Worm (Caenorhabditis elegans) whole organism, L2 larva: ENCODE measurements around the gene tmc-1.
A peak's percentile ranks its signal among the peaks of the same experiment; 100 is the strongest.

Experiments
- C34F6.9 ChIP-seq: fragments of 150-350 bp; optimal IDR thresholded peaks from 2 replicates; lab custom pipeline; 2014; ENCODE audit warnings: missing biosample characterization, missing genetic modification characterization
- F13H6.1 ChIP-seq: sonication (generic microtip); optimal IDR thresholded peaks from 2 replicates; lab custom pipeline; 2016; ENCODE audit warnings: missing genetic modification characterization, missing compliant biosample characterization
- R02D3.7 ChIP-seq: fragments of 150-350 bp; optimal IDR thresholded peaks from 2 replicates; lab custom pipeline; 2014; ENCODE audit warnings: missing biosample characterization, missing genetic modification characterization
- Y55F3AM.14 ChIP-seq: fragments of 200-800 bp; sonication (Bioruptor generic); optimal IDR thresholded peaks from 2 replicates; lab custom pipeline; 2018; ENCODE audit warnings: mild to moderate bottlenecking, missing genetic modification characterization, missing compliant biosample characterization
- ZK546.5 ChIP-seq: sonication (generic microtip); optimal IDR thresholded peaks from 2 replicates; lab custom pipeline; 2017; ENCODE audit warnings: missing biosample characterization, missing genetic modification characterization
- ceh-82 ChIP-seq: fragments of 150-350 bp; optimal IDR thresholded peaks from 2 replicates; lab custom pipeline; 2014; ENCODE audit warnings: missing biosample characterization, missing genetic modification characterization
- dmd-4 ChIP-seq: sonication (generic microtip); optimal IDR thresholded peaks from 2 replicates; lab custom pipeline; 2017; ENCODE audit warnings: missing biosample characterization, missing genetic modification characterization
- egl-27 ChIP-seq: sonication (generic microtip); optimal IDR thresholded peaks from 3 replicates; lab custom pipeline; 2017; ENCODE audit warnings: missing biosample characterization, missing genetic modification reagents, missing genetic modification characterization
- elt-1 ChIP-seq: fragments of 150-350 bp; optimal IDR thresholded peaks from 2 replicates; lab custom pipeline; 2014; ENCODE audit warnings: missing biosample characterization, missing genetic modification characterization
- elt-3 ChIP-seq: sonication (generic microtip); optimal IDR thresholded peaks from 2 replicates; lab custom pipeline; 2017; ENCODE audit warnings: missing biosample characterization, missing genetic modification characterization
- fos-1 ChIP-seq: fragments of 150-350 bp; optimal IDR thresholded peaks from 2 replicates; lab custom pipeline; 2014; ENCODE audit warnings: missing biosample characterization, missing genetic modification characterization
- lin-11 ChIP-seq: fragments of 150-350 bp; sonication (generic microtip); optimal IDR thresholded peaks from 2 replicates; lab custom pipeline; 2014; ENCODE audit warnings: missing biosample characterization, missing genetic modification characterization, inconsistent platforms, mixed read lengths
- lin-13 ChIP-seq: fragments of 150-350 bp; optimal IDR thresholded peaks from 2 replicates; lab custom pipeline; 2014; ENCODE audit warnings: missing biosample characterization, missing genetic modification reagents, missing genetic modification characterization
- lin-39 ChIP-seq: fragments of 150-350 bp; optimal IDR thresholded peaks from 2 replicates; lab custom pipeline; 2014; ENCODE audit warnings: missing biosample characterization, missing genetic modification reagents, missing genetic modification characterization
- lsy-2 ChIP-seq, 2 experiments: fragments of 150-350 bp in 1 of 2; sonication (generic microtip) in 1 of 2; optimal IDR thresholded peaks; 2 replicates each; lab custom pipeline; 2014 to 2017; ENCODE audit warnings: missing biosample characterization in 2 of 2, missing genetic modification characterization in 2 of 2
- mab-5 ChIP-seq: fragments of 150-350 bp; optimal IDR thresholded peaks from 2 replicates; lab custom pipeline; 2014; ENCODE audit warnings: missing biosample characterization, missing genetic modification characterization
- mbf-1 ChIP-seq: sonication (generic microtip); optimal IDR thresholded peaks from 2 replicates; lab custom pipeline; 2017; ENCODE audit warnings: missing biosample characterization, missing genetic modification characterization
- nhr-11 ChIP-seq: fragments of 150-350 bp; optimal IDR thresholded peaks from 2 replicates; lab custom pipeline; 2014; ENCODE audit warnings: missing biosample characterization, missing genetic modification characterization
- nhr-12 ChIP-seq: fragments of 150-350 bp; optimal IDR thresholded peaks from 2 replicates; lab custom pipeline; 2014; ENCODE audit warnings: missing biosample characterization, missing genetic modification characterization
- nhr-129 ChIP-seq: fragments of 150-350 bp; optimal IDR thresholded peaks from 2 replicates; lab custom pipeline; 2014; ENCODE audit warnings: missing biosample characterization, missing genetic modification characterization
- nhr-21 ChIP-seq: fragments of 150-350 bp; optimal IDR thresholded peaks from 2 replicates; lab custom pipeline; 2014; ENCODE audit warnings: missing biosample characterization, missing genetic modification characterization
- nhr-23 ChIP-seq: fragments of 150-350 bp; optimal IDR thresholded peaks from 2 replicates; lab custom pipeline; 2014; ENCODE audit warnings: missing biosample characterization, missing genetic modification reagents, missing genetic modification characterization
- nhr-237 ChIP-seq: fragments of 150-350 bp; optimal IDR thresholded peaks from 2 replicates; lab custom pipeline; 2014; ENCODE audit warnings: missing biosample characterization, missing genetic modification characterization
- nhr-25 ChIP-seq: fragments of 150-350 bp; sonication (generic microtip); optimal IDR thresholded peaks from 3 replicates; lab custom pipeline; 2014; ENCODE audit warnings: missing biosample characterization, missing genetic modification characterization
- nhr-6 ChIP-seq: fragments of 150-350 bp; optimal IDR thresholded peaks from 2 replicates; lab custom pipeline; 2014; ENCODE audit warnings: missing biosample characterization, missing genetic modification characterization
- nhr-77 ChIP-seq: fragments of 150-350 bp; optimal IDR thresholded peaks from 2 replicates; lab custom pipeline; 2014; ENCODE audit warnings: missing biosample characterization, missing genetic modification characterization
- peb-1 ChIP-seq: fragments of 150-350 bp; optimal IDR thresholded peaks from 2 replicates; lab custom pipeline; 2014; ENCODE audit warnings: missing biosample characterization, missing genetic modification characterization
- sem-4 ChIP-seq: fragments of 150-350 bp; optimal IDR thresholded peaks from 2 replicates; lab custom pipeline; 2014; ENCODE audit warnings: missing biosample characterization, missing genetic modification reagents, missing genetic modification characterization
- skn-1 ChIP-seq: sonication (generic microtip); optimal IDR thresholded peaks from 2 replicates; lab custom pipeline; 2017; ENCODE audit warnings: missing biosample characterization, missing genetic modification characterization
- sma-3 ChIP-seq: sonication (generic microtip); optimal IDR thresholded peaks from 2 replicates; lab custom pipeline; 2016; ENCODE audit warnings: missing genetic modification reagents, missing genetic modification characterization, missing compliant biosample characterization
- sma-9 ChIP-seq, 2 experiments: fragments of 150-350 bp in 1 of 2; sonication (generic microtip) in 1 of 2; optimal IDR thresholded peaks; 2 replicates each; lab custom pipeline; 2014 to 2016; ENCODE audit warnings: missing genetic modification characterization in 2 of 2, mild to moderate bottlenecking in 1 of 2, missing biosample characterization in 1 of 2, missing compliant biosample characterization in 1 of 2, missing genetic modification reagents in 1 of 2, moderate library complexity in 1 of 2
- snpc-4 ChIP-seq: fragments of 150-350 bp; optimal IDR thresholded peaks from 2 replicates; lab custom pipeline; 2014; ENCODE audit warnings: missing biosample characterization, missing genetic modification characterization
- unc-62 ChIP-seq: fragments of 150-350 bp; optimal IDR thresholded peaks from 2 replicates; lab custom pipeline; 2014; ENCODE audit warnings: missing biosample characterization, missing genetic modification reagents, missing genetic modification characterization
- zag-1 ChIP-seq: fragments of 150-350 bp; optimal IDR thresholded peaks from 2 replicates; lab custom pipeline; 2014; ENCODE audit warnings: missing biosample characterization, missing genetic modification characterization
- ztf-4 ChIP-seq: fragments of 150-350 bp; optimal IDR thresholded peaks from 2 replicates; lab custom pipeline; 2014; ENCODE audit warnings: missing biosample characterization, missing genetic modification characterization

tmc-1 gene

ce11 chrX:1154648-1155047 lies 7.4 kb upstream of the tmc-1 start, which contains the start of gene R193.1:
Gene R193.1 (plus strand): TSS chrX:1154948.
- TF ChIP-seq ceh-82 (tag; lab: Kevin White, UChicago), result no peak
- TF ChIP-seq nhr-237 (tag; lab: Kevin White, UChicago), result no peak
- TF ChIP-seq ZK546.5 (tag; lab: Kevin White, UChicago), result no peak
- TF ChIP-seq fos-1, result no peak
- no peak for TF ChIP-seq zag-1 (tag; lab: Kevin White, UChicago)
- TF ChIP-seq elt-1 (tag; lab: Kevin White, UChicago), result no peak
- TF ChIP-seq nhr-6, result no peak

ce11 chrX:1167234-1167633 lies 5.2 kb downstream of the tmc-1 start:
- TF ChIP-seq nhr-11 (tag; lab: Kevin White, UChicago) (no peak), fos-1 (no peak), lin-13 (GFP tag; lab: Kevin White, UChicago) (no peak), snpc-4 (tag; lab: Kevin White, UChicago) (no peak), ztf-4 (no peak), nhr-25 (no peak), C34F6.9 (tag; lab: Kevin White, UChicago) (no peak), ZK546.5 (tag; lab: Kevin White, UChicago) (no peak), nhr-129 (tag; lab: Kevin White, UChicago) (peak; percentile 54)

- no peak for TF ChIP-seq Y55F3AM.14
- TF ChIP-seq lsy-2 (tag; optimal IDR thresholded peaks at IDR 0.05; lab: Kevin White, UChicago), result no peak
- TF ChIP-seq egl-27 (tag; lab: Kevin White, UChicago), result no peak
- TF ChIP-seq nhr-129 (tag; lab: Kevin White, UChicago), result no peak
- TF ChIP-seq R02D3.7, result no peak
- TF ChIP-seq sma-3, result no peak
- TF ChIP-seq skn-1 (tag; lab: Kevin White, UChicago), result no peak
- TF ChIP-seq nhr-25, result no peak
- no peak for TF ChIP-seq C34F6.9 (tag; lab: Kevin White, UChicago)
- TF ChIP-seq nhr-21 (tag; lab: Kevin White, UChicago), result no peak
- TF ChIP-seq nhr-237 (tag; lab: Kevin White, UChicago), result no peak
- TF ChIP-seq, all 48 proteins: peak for 0
These were observed 9.6 kb downstream of the tmc-1 start for ce11 chrX:1171617-1172016.

ce11 chrX:1172024-1172423 lies 10.0 kb downstream of the tmc-1 start:
- TF ChIP-seq unc-62 (GFP tag; lab: Kevin White, UChicago) (no peak), lin-11 (tag; lab: Kevin White, UChicago) (no peak), mab-5 (tag; lab: Kevin White, UChicago) (no peak), F13H6.1 (tag; lab: Kevin White, UChicago) (no peak), nhr-6 (no peak), ztf-4 (no peak), sem-4 (tag; lab: Kevin White, UChicago) (no peak), elt-3 (no peak), nhr-12 (tag; lab: Kevin White, UChicago) (no peak), lin-39 (tag; lab: Kevin White, UChicago) (no peak)

ce11 chrX:1179984-1180383 lies 18.0 kb downstream of the tmc-1 start, which contains the start of gene hot-8:
Gene hot-8 (plus strand): TSS chrX:1180284.
- no peak for TF ChIP-seq sma-9 (GFP tag; optimal IDR thresholded peaks at IDR 0.05; lab: Kevin White, UChicago)
- no peak for TF ChIP-seq sma-9 (tag; optimal IDR thresholded peaks at IDR 0.05; lab: Kevin White, UChicago)
- TF ChIP-seq dmd-4, result no peak
- no peak for TF ChIP-seq nhr-23 (tag; lab: Kevin White, UChicago)
- TF ChIP-seq mbf-1 (tag; lab: Kevin White, UChicago), result no peak
- TF ChIP-seq nhr-11 (tag; lab: Kevin White, UChicago), result no peak
- TF ChIP-seq Y55F3AM.14, result no peak
- no peak for TF ChIP-seq lin-13 (GFP tag; lab: Kevin White, UChicago)
- no peak for TF ChIP-seq nhr-21 (tag; lab: Kevin White, UChicago)
- no peak for TF ChIP-seq fos-1
- TF ChIP-seq nhr-77 (tag; lab: Kevin White, UChicago), result no peak
- no peak for TF ChIP-seq nhr-25
- TF ChIP-seq C34F6.9 (tag; lab: Kevin White, UChicago), result no peak
- no peak for TF ChIP-seq nhr-12 (tag; lab: Kevin White, UChicago)
- TF ChIP-seq F13H6.1 (tag; lab: Kevin White, UChicago), result no peak
- no peak for TF ChIP-seq peb-1 (tag; lab: Kevin White, UChicago)
